Fruit fly (Drosophila melanogaster): ENCODE results near the gene RpS27.
A peak's percentile ranks its signal among the peaks of the same experiment; 100 is the strongest.

Gene RpS27

dm6 chr3R:25238771-25239700 lies 8.3 kb downstream of the RpS27 start (continued):
- TF ChIP-seq ato (GFP tag; IDR thresholded peaks at IDR 0.05; ENCODE audit: partially characterized antibody) (no peak), Atf6 (GFP tag; IDR thresholded peaks at IDR 0.05) (0 out of 2 replicates have a peak, but pooled peaks have one; percentile 11), nom (GFP tag; optimal IDR thresholded peaks at IDR 0.05) (peak; percentile 46), sqz (GFP tag; optimal IDR thresholded peaks at IDR 0.05) (no peak), tap (tag; optimal IDR thresholded peaks at IDR 0.05) (no peak), Pdp1 (GFP tag; optimal IDR thresholded peaks at IDR 0.05) (no peak), Fer2 (tag; optimal IDR thresholded peaks at IDR 0.05) (no peak), sisA (GFP tag; IDR thresholded peaks at IDR 0.05) (no peak), chinmo (GFP tag; IDR thresholded peaks at IDR 0.05; ENCODE audit: partially characterized antibody) (0 out of 4 replicates have a peak, but pooled peaks have one; percentile 44), dimm (GFP tag; IDR thresholded peaks at IDR 0.05) (no peak), hkb (optimal IDR thresholded peaks at IDR 0.05) (no peak), hkb (GFP tag; IDR thresholded peaks at IDR 0.05) (no peak), CG1792 (GFP tag; optimal IDR thresholded peaks at IDR 0.05) (no peak), bcd (GFP tag; optimal IDR thresholded peaks at IDR 0.05) (no peak), CG31441 (GFP tag; IDR thresholded peaks at IDR 0.05) (no peak), CG6683 (GFP tag; optimal IDR thresholded peaks at IDR 0.05) (no peak), tll (GFP tag; optimal IDR thresholded peaks at IDR 0.05) (no peak), bbx (GFP tag; IDR thresholded peaks at IDR 0.05; ENCODE audit: partially characterized antibody) (no peak), Bgb (GFP tag; IDR thresholded peaks at IDR 0.05; ENCODE audit: partially characterized antibody) (no peak), CG9609 (GFP tag; optimal IDR thresholded peaks at IDR 0.05) (no peak), CG33557 (GFP tag; optimal IDR thresholded peaks at IDR 0.05) (no peak), Bdp1 (GFP tag; optimal IDR thresholded peaks at IDR 0.05) (no peak), Atf3 (GFP tag; optimal IDR thresholded peaks at IDR 0.05) (no peak)

- TF ChIP-seq nom (GFP tag; optimal IDR thresholded peaks at IDR 0.05) (peak; percentile 34), gce (GFP tag; IDR thresholded peaks at IDR 0.05) (no peak), CG4360 (GFP tag; IDR thresholded peaks at IDR 0.05) (peak; percentile 64)
These were observed 10.0 kb downstream of the RpS27 start, which contains the start of gene Jhbp7 for dm6 chr3R:25237314-25237713. Jhbp7 (plus strand) TSS chr3R:25237614.

- TF ChIP-seq CG2199 (GFP tag; IDR thresholded peaks at IDR 0.05) (no peak), abd-A (tag; optimal IDR thresholded peaks at IDR 0.05) (peak; percentile 62), Mes4 (GFP tag; optimal IDR thresholded peaks at IDR 0.05) (no peak), sug (tag; optimal IDR thresholded peaks at IDR 0.05) (peak; percentile 3), CG7372 (GFP tag; IDR thresholded peaks at IDR 0.05) (no peak), luna (GFP tag; optimal IDR thresholded peaks at IDR 0.05) (no peak), vvl (GFP tag; IDR thresholded peaks at IDR 0.05) (peak; percentile 36; the same call in 1 of the 2 replicates), Med (GFP tag) (peak; percentile 65), Hr78 (GFP tag; optimal IDR thresholded peaks at IDR 0.05) (no peak), CG13894 (tag; optimal IDR thresholded peaks at IDR 0.05) (peak; percentile 4), klu (GFP tag; IDR thresholded peaks at IDR 0.05) (no peak), sd (tag; optimal IDR thresholded peaks at IDR 0.05) (peak; percentile 89), Aef1 (GFP tag; IDR thresholded peaks at IDR 0.05) (no peak), trem (tag; optimal IDR thresholded peaks at IDR 0.05) (no peak), mirr (GFP tag; optimal IDR thresholded peaks at IDR 0.05) (peak; percentile 43), cwo (GFP tag; optimal IDR thresholded peaks at IDR 0.05) (peak; percentile 52), GATAe (GFP tag; conservative IDR thresholded peaks at IDR 0.05) (no peak), bab2 (GFP tag; optimal IDR thresholded peaks at IDR 0.05) (no peak), CG12769 (tag; optimal IDR thresholded peaks at IDR 0.05) (peak; percentile 30), ERR (GFP tag; optimal IDR thresholded peaks at IDR 0.05) (no peak)
These were observed 11.2 kb downstream of the RpS27 start for dm6 chr3R:25236121-25236520.

Data from whole organism, embryonic.